Worm (Caenorhabditis elegans): ENCODE measurements around the gene C06A8.6.

C06A8.6 gene

DNA sequence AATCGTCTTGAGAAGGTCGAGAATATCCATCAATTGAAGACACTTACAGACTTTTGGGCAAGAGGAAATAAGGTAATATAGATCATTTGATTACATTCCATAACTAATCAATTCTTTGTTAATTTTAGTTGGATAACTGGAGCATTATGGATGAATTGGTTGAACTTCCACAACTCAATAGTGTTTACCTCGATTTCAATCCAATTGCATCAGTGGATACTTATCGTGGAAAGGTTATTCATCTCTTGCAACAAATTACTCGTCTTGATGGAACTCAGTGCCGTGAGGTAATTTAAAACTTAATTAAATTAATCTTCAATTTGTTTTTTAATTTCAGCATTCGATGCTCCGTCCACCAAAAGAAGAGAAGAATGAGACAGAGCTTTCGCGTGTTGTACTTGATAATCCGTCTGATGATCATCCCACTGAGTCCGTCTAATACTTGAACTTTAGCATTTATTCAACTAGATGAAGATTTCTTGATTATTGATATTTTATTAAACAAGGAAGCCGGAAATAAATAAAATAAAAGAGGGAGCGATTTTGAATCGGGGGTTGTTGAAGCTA, 1.2 kb downstream of the C06A8.6 start:
- TF ChIP-seq nhr-76 (tag; optimal IDR thresholded peaks at IDR 0.05), result no peak
- TF ChIP-seq tbx-8 (GFP tag; optimal IDR thresholded peaks at IDR 0.05), result no peak
- no peak for TF ChIP-seq nhr-2 (tag; optimal IDR thresholded peaks at IDR 0.05)
- TF ChIP-seq zip-8 (tag; optimal IDR thresholded peaks at IDR 0.05), result no peak
- TF ChIP-seq snpc-4 (tag; optimal IDR thresholded peaks at IDR 0.05), result no peak
- TF ChIP-seq ceh-43 (GFP tag; optimal IDR thresholded peaks at IDR 0.05), result no peak
- no peak for TF ChIP-seq ceh-83 (GFP tag; optimal IDR thresholded peaks at IDR 0.05)
- TF ChIP-seq cnd-1 (tag; optimal IDR thresholded peaks at IDR 0.05), result no peak
- TF ChIP-seq lin-32 (GFP tag; optimal IDR thresholded peaks at IDR 0.05), result no peak
- no peak for TF ChIP-seq elt-3 (tag; optimal IDR thresholded peaks at IDR 0.05)
- TF ChIP-seq mls-2 (tag; optimal IDR thresholded peaks at IDR 0.05), result no peak
- no peak for TF ChIP-seq sptf-1 (tag; optimal IDR thresholded peaks at IDR 0.05)

DNA sequence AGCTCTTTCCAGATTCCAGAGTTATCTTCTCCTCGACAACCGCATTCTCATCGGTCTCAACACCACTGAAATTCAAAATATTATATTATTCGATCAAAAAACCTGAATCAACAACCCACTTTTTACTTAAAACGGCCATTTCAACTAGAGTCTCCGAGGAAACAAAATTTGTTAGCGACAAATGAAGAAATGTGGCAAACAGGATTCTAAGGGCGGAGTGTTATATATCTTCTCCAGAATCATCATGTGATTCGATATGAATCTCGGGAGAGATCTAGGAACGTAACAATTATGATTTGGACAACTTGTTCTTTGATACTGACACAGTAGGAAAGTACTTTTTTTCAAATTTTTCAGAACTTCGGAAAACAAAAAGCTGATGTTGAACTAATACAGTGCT, 3.9 kb downstream of the C06A8.6 start:
- TF ChIP-seq lin-32 (GFP tag; optimal IDR thresholded peaks at IDR 0.05) (no peak), elt-1 (tag; optimal IDR thresholded peaks at IDR 0.05; ENCODE audit: borderline replicate concordance, insufficient read depth) (peak; percentile 63)

DNA sequence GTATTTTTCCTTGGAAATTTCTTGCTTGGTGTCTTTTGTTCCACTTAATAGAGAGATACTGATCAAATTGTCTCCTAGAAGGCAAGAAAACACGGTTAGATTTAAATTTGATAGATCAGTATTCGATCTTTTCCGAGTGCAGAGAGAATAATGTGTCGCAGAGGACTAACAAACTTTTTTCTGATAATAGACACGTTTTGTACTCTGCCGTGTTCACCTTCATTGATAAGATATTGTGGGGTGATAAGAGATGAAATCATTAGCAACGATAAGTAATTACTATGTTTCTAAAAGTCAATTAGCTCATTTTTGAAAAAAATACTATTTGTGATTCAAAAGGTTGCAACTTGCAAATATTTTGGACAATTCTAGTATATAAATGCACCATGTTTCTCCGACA, 4.4 kb downstream of the C06A8.6 start:
- no peak for TF ChIP-seq lin-13 (tag; optimal IDR thresholded peaks at IDR 0.05)
- TF ChIP-seq unc-62 (GFP tag; optimal IDR thresholded peaks at IDR 0.05), result no peak
- TF ChIP-seq mep-1 (tag; optimal IDR thresholded peaks at IDR 0.05), result no peak
- TF ChIP-seq elt-1 (tag; optimal IDR thresholded peaks at IDR 0.05; ENCODE audit: borderline replicate concordance, insufficient read depth), result peak; percentile 13
- TF ChIP-seq elt-3 (tag; optimal IDR thresholded peaks at IDR 0.05), result peak; percentile 39

DNA sequence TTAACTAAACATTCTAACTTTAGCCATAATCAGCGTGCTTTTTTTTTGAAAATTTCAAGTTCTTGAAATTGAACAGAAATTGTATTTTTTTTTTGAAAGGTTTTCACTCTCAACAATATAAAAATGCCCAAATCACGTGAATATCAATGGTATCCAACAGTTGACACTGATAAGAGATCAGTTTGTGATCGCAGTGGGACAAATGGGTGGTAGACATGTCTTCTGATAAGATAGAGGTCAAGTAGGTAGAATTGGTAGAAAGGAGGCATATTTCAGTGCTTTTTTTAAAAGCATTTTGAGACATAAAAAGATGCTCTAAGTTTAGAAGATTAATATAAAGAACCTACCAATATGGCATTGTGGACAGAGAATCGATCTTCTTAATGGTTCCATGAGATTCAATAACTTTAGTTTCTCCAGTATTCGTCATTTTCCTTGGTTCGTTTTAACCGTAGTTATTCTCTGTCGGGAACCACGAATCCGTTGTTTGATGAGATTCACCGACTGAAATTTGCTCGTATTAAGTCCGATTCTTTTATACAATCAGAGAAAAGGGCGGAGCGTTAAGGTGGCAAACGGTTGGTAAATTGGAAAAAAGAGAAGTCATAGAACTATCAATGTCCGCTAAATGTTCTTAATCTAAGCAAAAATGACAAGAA, 5.2 kb downstream of the C06A8.6 start, which contains the start of gene mthf-1:
TSS of gene mthf-1 (minus strand) at position 504 of the 659 bp plus-strand sequence.
- TF ChIP-seq elt-1 (tag; optimal IDR thresholded peaks at IDR 0.05; ENCODE audit: borderline replicate concordance, insufficient read depth) (peak; percentile 7), hlh-1 (tag; optimal IDR thresholded peaks at IDR 0.05) (no peak), nhr-237 (tag; optimal IDR thresholded peaks at IDR 0.05) (no peak)

DNA sequence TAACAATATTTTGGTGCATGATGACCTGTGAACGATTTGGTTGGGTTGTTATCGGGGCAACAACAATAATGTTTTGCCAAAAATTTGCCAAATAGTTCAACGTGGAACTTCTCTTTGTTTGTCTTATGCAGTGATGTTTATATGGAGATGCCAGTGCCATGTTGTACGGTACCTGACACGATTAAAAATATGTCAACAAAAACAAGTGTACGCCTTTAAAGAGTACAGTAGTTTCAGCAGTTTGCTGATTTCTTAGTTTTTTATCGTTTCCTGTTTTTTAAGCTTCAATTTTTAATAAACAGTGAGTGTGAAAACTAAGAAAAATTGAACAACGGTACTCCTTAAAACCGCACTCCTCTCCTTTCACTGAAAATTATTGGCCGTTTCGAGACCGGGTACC, 6.0 kb downstream of the C06A8.6 start:
- TF ChIP-seq hlh-1 (tag; optimal IDR thresholded peaks at IDR 0.05) (no peak), mab-5 (tag; optimal IDR thresholded peaks at IDR 0.05) (no peak), lin-32 (GFP tag; optimal IDR thresholded peaks at IDR 0.05) (no peak), M03D4.4 (tag; optimal IDR thresholded peaks at IDR 0.05) (no peak), flh-1 (GFP tag; optimal IDR thresholded peaks at IDR 0.05) (no peak), nhr-28 (tag; optimal IDR thresholded peaks at IDR 0.05) (no peak), unc-62 (GFP tag; optimal IDR thresholded peaks at IDR 0.05) (no peak), sem-2 (GFP tag; optimal IDR thresholded peaks at IDR 0.05) (no peak), snpc-4 (tag; optimal IDR thresholded peaks at IDR 0.05) (no peak), ceh-39 (tag; optimal IDR thresholded peaks at IDR 0.05) (no peak), bed-3 (GFP tag; optimal IDR thresholded peaks at IDR 0.05) (no peak), unc-120 (tag; optimal IDR thresholded peaks at IDR 0.05; ENCODE audit: poor library complexity, severe bottlenecking) (no peak), mep-1 (tag; optimal IDR thresholded peaks at IDR 0.05) (no peak), cnd-1 (tag; optimal IDR thresholded peaks at IDR 0.05) (no peak)

DNA sequence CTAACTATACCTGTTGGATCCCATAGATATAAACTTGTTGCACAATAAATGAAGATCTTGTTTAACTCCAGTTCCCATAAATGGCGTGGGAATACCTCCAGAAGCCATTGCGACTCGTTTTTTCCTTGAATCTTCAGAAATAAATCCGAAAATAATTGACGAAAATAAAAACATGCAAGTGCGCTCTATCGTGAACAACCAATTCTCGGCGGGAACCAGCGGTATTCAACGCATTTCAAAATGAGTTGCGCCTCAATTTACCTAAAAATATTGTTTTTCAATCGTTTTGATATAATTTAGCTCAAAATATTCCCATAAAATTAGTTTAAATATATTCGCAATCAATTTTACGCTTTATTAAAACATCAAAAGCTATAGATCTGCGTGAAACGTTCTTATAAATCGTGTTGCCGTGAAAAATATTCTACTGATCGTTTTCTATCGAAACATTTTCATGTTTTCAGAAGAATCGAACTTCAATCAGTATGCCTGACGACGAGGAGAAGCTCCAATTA, 8.9 kb downstream of the C06A8.6 start, which contains the start of the genes snpc-1.1 and spdl-1:
TSS of gene snpc-1.1 (minus strand) at position 200 of the 515 bp plus-strand sequence.
TSS of gene spdl-1 (plus strand) at position 465 of the 515 bp plus-strand sequence.
- TF ChIP-seq drap-1 (GFP tag; optimal IDR thresholded peaks at IDR 0.05) (no peak), ceh-39 (tag; optimal IDR thresholded peaks at IDR 0.05) (peak; percentile 37), mep-1 (tag; optimal IDR thresholded peaks at IDR 0.05) (peak; percentile 58), lsy-2 (tag; optimal IDR thresholded peaks at IDR 0.05) (peak; percentile 41)
